Worm (Caenorhabditis elegans) whole organism, young adult: Measurements from ENCODE around the gene cec-5.

Experiments used
- Y56A3A.18 ChIP-seq: fragments of 200-800 bp; sonication (Bioruptor generic); IDR thresholded peaks from 2 replicates; pipeline ENCODE4 v1.3.6; 2022; ENCODE audit warnings: missing genetic modification reagents, missing genetic modification characterization, missing compliant biosample characterization
- athp-1 ChIP-seq: sonication (generic microtip); optimal IDR thresholded peaks from 2 replicates; lab custom pipeline; 2017; ENCODE audit warnings: mild to moderate bottlenecking, missing genetic modification characterization, missing compliant biosample characterization
- dpff-1 ChIP-seq: sonication (generic microtip); optimal IDR thresholded peaks from 2 replicates; lab custom pipeline; 2017; ENCODE audit warnings: mild to moderate bottlenecking, missing genetic modification characterization, missing compliant biosample characterization
- egl-44 ChIP-seq: fragments of 200-800 bp; sonication (Bioruptor generic); IDR thresholded peaks from 2 replicates; pipeline ENCODE4 v1.3.6; 2022; ENCODE audit warnings: missing genetic modification reagents, missing genetic modification characterization, missing compliant biosample characterization
- mes-4 ChIP-seq: sonication (generic microtip); optimal IDR thresholded peaks from 2 replicates; lab custom pipeline; 2016; ENCODE audit warnings: missing genotype, missing genetic modification characterization, missing compliant biosample characterization
- nfyb-1 ChIP-seq: fragments of 200-800 bp; sonication (Bioruptor generic); IDR thresholded peaks from 2 replicates; pipeline ENCODE4 v1.3.6; 2022; ENCODE audit warnings: missing genetic modification reagents, missing genetic modification characterization, missing compliant biosample characterization
- rcor-1 ChIP-seq: fragments of 200-800 bp; sonication (Bioruptor generic); IDR thresholded peaks from 2 replicates; pipeline ENCODE4 v1.3.6; 2022; ENCODE audit warnings: missing genetic modification reagents, missing genetic modification characterization, missing compliant biosample characterization
- ztf-18 ChIP-seq: sonication (generic microtip); optimal IDR thresholded peaks from 2 replicates; lab custom pipeline; 2016; ENCODE audit warnings: missing genotype, mild to moderate bottlenecking, missing genetic modification characterization, missing compliant biosample characterization

DNA sequence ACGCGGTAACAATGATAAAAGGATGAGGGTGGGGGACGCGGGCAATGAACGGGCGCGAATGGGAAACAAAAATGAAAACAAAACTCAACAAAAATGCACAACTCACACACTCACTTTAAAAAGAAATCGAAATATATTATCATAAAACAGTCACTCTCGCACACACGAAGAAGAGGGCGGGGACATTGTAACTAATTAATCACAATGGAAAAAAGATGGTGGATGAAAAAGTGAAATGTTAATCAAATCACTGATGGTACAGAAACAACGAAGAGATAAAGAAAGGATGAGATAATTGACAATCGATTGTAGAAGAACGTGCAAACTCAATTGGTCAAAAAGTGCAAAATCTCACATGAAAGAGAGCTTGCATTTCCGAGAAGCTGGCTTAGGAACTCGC lies 20.7 kb downstream of the cec-5 start:
- TF ChIP-seq nfyb-1 (no peak), mes-4 (no peak), athp-1 (tag; lab: Kevin White, UChicago) (no peak), egl-44 (GFP tag; lab: Robert Waterston, UW) (no peak), dpff-1 (tag; lab: Kevin White, UChicago) (no peak), Y56A3A.18 (GFP tag; lab: Robert Waterston, UW) (no peak), ztf-18 (no peak), rcor-1 (GFP tag; lab: Robert Waterston, UW) (no peak)
